Worm (Caenorhabditis elegans) whole organism, L4 larva: Measurements from ENCODE around the gene lys-8.
"Not testable (repeated sequence)": the region's sequence is repeated elsewhere in the genome, so short reads cannot be mapped to it uniquely, and the experiment has no call there.

Experiments used
- D1046.2 ChIP-seq: fragments of 200-800 bp; sonication (Bioruptor generic); IDR thresholded peaks from 2 replicates; pipeline ENCODE4 v1.3.6; 2022; ENCODE audit warnings: missing genetic modification characterization, missing compliant biosample characterization
- F49E8.2 ChIP-seq: sonication (generic microtip); optimal IDR thresholded peaks from 2 replicates; lab custom pipeline; 2016; ENCODE audit warnings: missing compliant biosample characterization, mild to moderate bottlenecking, missing genetic modification characterization, borderline replicate concordance
- T20F7.1 ChIP-seq: fragments of 200-800 bp; sonication (Bioruptor generic); optimal IDR thresholded peaks from 2 replicates; lab custom pipeline; 2018; ENCODE audit warnings: mild to moderate bottlenecking, missing genetic modification characterization, missing compliant biosample characterization
- Y48G9A.11 ChIP-seq: fragments of 200-800 bp; sonication (Bioruptor generic); IDR thresholded peaks from 2 replicates; pipeline ENCODE4 v1.3.6; 2022; ENCODE audit warnings: missing genetic modification reagents, missing genetic modification characterization, missing compliant biosample characterization
- Y75B8A.6 ChIP-seq: fragments of 200-800 bp; sonication (Bioruptor generic); IDR thresholded peaks from 2 replicates; pipeline ENCODE4 v1.3.6; 2022; ENCODE audit warnings: missing genetic modification reagents, missing genetic modification characterization, missing compliant biosample characterization
- ZK337.2 ChIP-seq: fragments of 200-800 bp; sonication (Bioruptor generic); IDR thresholded peaks from 2 replicates; pipeline ENCODE4 v1.3.6; 2022; ENCODE audit warnings: missing genetic modification reagents, missing genetic modification characterization, missing compliant biosample characterization
- aha-1 ChIP-seq: fragments of 150-350 bp; peaks from one replicate; lab custom pipeline; 2014; ENCODE audit warnings: missing biosample characterization, missing genetic modification characterization
- ama-1 ChIP-seq: fragments of 150-350 bp; optimal IDR thresholded peaks from 2 replicates; lab custom pipeline; 2014; ENCODE audit warnings: inconsistent platforms, mixed read lengths
- attf-4 ChIP-seq: sonication (generic microtip); optimal IDR thresholded peaks from 3 replicates; lab custom pipeline; 2017; ENCODE audit warnings: missing biosample characterization, missing genetic modification characterization
- ceh-20 ChIP-seq: fragments of 200-800 bp; sonication (Bioruptor generic); IDR thresholded peaks from 2 replicates; pipeline ENCODE4 v1.3.6; 2022; ENCODE audit warnings: missing genetic modification reagents, missing genetic modification characterization, missing compliant biosample characterization
- ceh-62 ChIP-seq: sonication (generic microtip); optimal IDR thresholded peaks from 2 replicates; lab custom pipeline; 2017; ENCODE audit warnings: missing biosample characterization, missing genetic modification characterization
- ceh-82 ChIP-seq: sonication (generic microtip); optimal IDR thresholded peaks from 2 replicates; lab custom pipeline; 2017; ENCODE audit warnings: missing biosample characterization, missing genetic modification characterization
- daf-16 ChIP-seq, 3 experiments: sonication (generic microtip); optimal IDR thresholded peaks; 2 replicates each; lab custom pipeline; 2016 to 2017; ENCODE audit warnings: missing genetic modification characterization in 3 of 3, missing genetic modification reagents in 3 of 3, mild to moderate bottlenecking in 2 of 3, missing compliant biosample characterization in 2 of 3, missing biosample characterization in 1 of 3, moderate library complexity in 1 of 3
- daf-8 ChIP-seq: fragments of 200-800 bp; sonication (Bioruptor generic); IDR thresholded peaks from 2 replicates; pipeline ENCODE4 v1.3.6; 2022; ENCODE audit warnings: missing genetic modification characterization, missing compliant biosample characterization
- duxl-1 ChIP-seq: sonication (generic microtip); optimal IDR thresholded peaks from 2 replicates; lab custom pipeline; 2016; ENCODE audit warnings: mild to moderate bottlenecking, missing genetic modification characterization, moderate library complexity, missing compliant biosample characterization; ENCODE audit not compliant: poor library complexity
- gei-8 ChIP-seq: fragments of 200-800 bp; sonication (Bioruptor generic); optimal IDR thresholded peaks from 2 replicates; lab custom pipeline; 2018; ENCODE audit warnings: mild to moderate bottlenecking, missing genetic modification characterization, missing compliant biosample characterization
- hmg-1.1 ChIP-seq: fragments of 200-800 bp; sonication (Bioruptor generic); IDR thresholded peaks from 2 replicates; pipeline ENCODE4 v1.3.6; 2022; ENCODE audit warnings: missing genetic modification reagents, missing genetic modification characterization, missing compliant biosample characterization
- lin-1 ChIP-seq: fragments of 200-800 bp; sonication (Bioruptor generic); IDR thresholded peaks from 2 replicates; pipeline ENCODE4 v1.3.6; 2022; ENCODE audit warnings: missing genetic modification reagents, missing genetic modification characterization, missing compliant biosample characterization
- lin-13 ChIP-seq: fragments of 150-350 bp; optimal IDR thresholded peaks from 2 replicates; lab custom pipeline; 2014; ENCODE audit warnings: missing biosample characterization, missing genetic modification reagents, missing genetic modification characterization
- lir-3 ChIP-seq: sonication (generic microtip); optimal IDR thresholded peaks from 2 replicates; lab custom pipeline; 2016; ENCODE audit warnings: mild to moderate bottlenecking, missing genetic modification characterization, missing compliant biosample characterization
- lsy-2 ChIP-seq, 2 experiments: fragments of 150-350 bp in 1 of 2; sonication (generic microtip) in 1 of 2; optimal IDR thresholded peaks; 2 replicates each; lab custom pipeline; 2014 to 2017; ENCODE audit warnings: missing biosample characterization in 2 of 2, missing genetic modification characterization in 2 of 2
- mdt-29 ChIP-seq: fragments of 200-800 bp; sonication (Bioruptor generic); IDR thresholded peaks from 2 replicates; pipeline ENCODE4 v1.3.6; 2022; ENCODE audit warnings: missing genetic modification reagents, missing genetic modification characterization, missing compliant biosample characterization
- mes-2 ChIP-seq: sonication (generic microtip); optimal IDR thresholded peaks from 2 replicates; lab custom pipeline; 2016; ENCODE audit warnings: missing genotype, mild to moderate bottlenecking, missing genetic modification characterization, missing compliant biosample characterization; ENCODE audit not compliant: poor library complexity, severe bottlenecking
- nhr-10 ChIP-seq: fragments of 150-350 bp; optimal IDR thresholded peaks from 2 replicates; lab custom pipeline; 2014; ENCODE audit warnings: missing biosample characterization, missing genetic modification characterization
- nhr-102 ChIP-seq: sonication (generic microtip); optimal IDR thresholded peaks from 2 replicates; lab custom pipeline; 2016; ENCODE audit warnings: mild to moderate bottlenecking, missing genetic modification characterization, moderate library complexity, missing compliant biosample characterization
- nhr-25 ChIP-seq: sonication (generic microtip); optimal IDR thresholded peaks from 2 replicates; lab custom pipeline; 2017; ENCODE audit warnings: missing genetic modification characterization, mild to moderate bottlenecking, missing compliant biosample characterization, antibody characterized with exemption, moderate library complexity, borderline replicate concordance; ENCODE audit not compliant: insufficient read depth
- nhr-48 ChIP-seq: sonication (generic microtip); optimal IDR thresholded peaks from 2 replicates; lab custom pipeline; 2016; ENCODE audit warnings: mild to moderate bottlenecking, missing genetic modification characterization, missing compliant biosample characterization
- nhr-77 ChIP-seq: fragments of 150-350 bp; optimal IDR thresholded peaks from 2 replicates; lab custom pipeline; 2014; ENCODE audit warnings: missing biosample characterization, missing genetic modification characterization
- rbr-2 ChIP-seq: sonication (generic microtip); optimal IDR thresholded peaks from 2 replicates; lab custom pipeline; 2016; ENCODE audit warnings: missing genotype, missing genetic modification characterization, missing compliant biosample characterization
- saeg-2 ChIP-seq: fragments of 200-800 bp; sonication (Bioruptor generic); IDR thresholded peaks from 2 replicates; pipeline ENCODE4 v1.3.6; 2022; ENCODE audit warnings: missing genetic modification reagents, missing genetic modification characterization, missing compliant biosample characterization
- sdz-12 ChIP-seq: fragments of 200-800 bp; sonication (Bioruptor generic); optimal IDR thresholded peaks from 2 replicates; lab custom pipeline; 2018; ENCODE audit warnings: mild to moderate bottlenecking, missing genetic modification characterization, missing compliant biosample characterization
- set-16 ChIP-seq: fragments of 200-800 bp; sonication (Bioruptor generic); IDR thresholded peaks from 2 replicates; pipeline ENCODE4 v1.3.6; 2022; ENCODE audit warnings: missing genetic modification reagents, missing genetic modification characterization, missing compliant biosample characterization
- snpc-4 ChIP-seq: fragments of 150-350 bp; optimal IDR thresholded peaks from 2 replicates; lab custom pipeline; 2014; ENCODE audit warnings: missing biosample characterization, missing genetic modification characterization
- spr-1 ChIP-seq: sonication (generic microtip); optimal IDR thresholded peaks from 2 replicates; lab custom pipeline; 2016; ENCODE audit warnings: mild to moderate bottlenecking, missing genetic modification characterization, missing compliant biosample characterization
- spr-3 ChIP-seq: fragments of 200-800 bp; sonication (Bioruptor generic); optimal IDR thresholded peaks from 2 replicates; lab custom pipeline; 2018; ENCODE audit warnings: mild to moderate bottlenecking, missing genetic modification characterization, missing compliant biosample characterization
- tag-97 ChIP-seq: fragments of 200-800 bp; sonication (Bioruptor generic); IDR thresholded peaks from 2 replicates; pipeline ENCODE4 v1.3.6; 2022; ENCODE audit warnings: missing genetic modification characterization, missing compliant biosample characterization
- unc-130 ChIP-seq: sonication (generic microtip); optimal IDR thresholded peaks from 2 replicates; lab custom pipeline; 2016; ENCODE audit warnings: missing genetic modification reagents, missing genetic modification characterization, missing compliant biosample characterization
- unc-62 ChIP-seq, 3 experiments: fragments of 150-350 bp in 1 of 3; sonication (generic microtip); optimal IDR thresholded peaks in 2 of 3; peaks in 1 of 3; 1 replicate in 1 of 3; 2 replicates in 2 of 3; lab custom pipeline; 2014 to 2017; ENCODE audit warnings: missing biosample characterization in 3 of 3, missing genetic modification characterization in 3 of 3, missing genetic modification reagents in 3 of 3, missing genotype in 1 of 3
- vab-7 ChIP-seq: fragments of 200-800 bp; sonication (Bioruptor generic); IDR thresholded peaks from 2 replicates; pipeline ENCODE4 v1.3.6; 2022; ENCODE audit warnings: missing genetic modification reagents, missing genetic modification characterization, missing compliant biosample characterization
- zfp-2 ChIP-seq: sonication (generic microtip); optimal IDR thresholded peaks from 2 replicates; lab custom pipeline; 2016; ENCODE audit warnings: mild to moderate bottlenecking, missing genetic modification characterization, missing compliant biosample characterization
- ztf-7 ChIP-seq: fragments of 150-350 bp; optimal IDR thresholded peaks from 2 replicates; lab custom pipeline; 2014; ENCODE audit warnings: missing biosample characterization, missing genetic modification characterization

Gene lys-8

ce11 chrII:5628326-5628818 lies 42.4 kb downstream of the lys-8 start, which contains the start of gene F59E12.15:
Gene F59E12.15 (minus strand): TSS chrII:5628376.
- TF ChIP-seq unc-62 (GFP tag; optimal IDR thresholded peaks at IDR 0.05 in 1 of 2; lab: Kevin White, UChicago) (peak in 1 of 2 experiments; percentile 78), unc-62 (tag; optimal IDR thresholded peaks at IDR 0.05; lab: Kevin White, UChicago) (no peak), unc-130 (GFP tag; lab: Kevin White, UChicago) (no peak), ceh-20 (GFP tag; lab: Robert Waterston, UW) (no peak), mdt-29 (no peak), ztf-7 (peak; percentile 71), sdz-12 (GFP tag; lab: Kevin White, UChicago) (no peak), nhr-48 (tag; lab: Kevin White, UChicago) (no peak), lsy-2 (tag; optimal IDR thresholded peaks at IDR 0.05; lab: Kevin White, UChicago) (no peak), nhr-10 (tag; lab: Kevin White, UChicago) (no peak), vab-7 (GFP tag; lab: Robert Waterston, UW) (no peak), set-16 (no peak), ceh-82 (no peak), ZK337.2 (no peak), nhr-102 (tag; lab: Kevin White, UChicago) (no peak)

DNA sequence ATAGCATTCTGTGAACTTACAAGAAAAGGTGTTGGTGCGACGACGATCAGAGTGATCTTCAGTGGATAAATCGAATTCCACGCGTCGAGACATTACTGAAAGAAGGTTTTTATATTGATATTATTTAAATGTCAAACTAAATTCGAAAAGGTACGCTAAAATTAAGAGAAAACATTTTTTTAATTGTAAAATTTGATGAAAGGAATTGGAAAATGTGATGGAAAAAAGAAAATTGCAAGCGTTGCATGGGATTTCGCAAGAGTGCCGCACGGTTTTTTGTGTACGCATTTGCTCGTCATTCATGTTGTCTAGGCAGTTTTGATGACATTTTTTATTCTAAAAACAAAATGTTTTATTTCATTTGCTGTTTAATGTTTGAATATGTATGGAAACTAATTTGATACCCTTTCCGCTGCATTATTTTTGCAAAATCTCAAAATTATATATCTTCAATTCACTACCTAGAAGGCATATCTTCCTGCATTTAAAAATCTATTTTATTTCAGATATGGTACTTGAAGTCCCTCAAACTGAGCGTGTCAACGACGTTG lies 44.9 kb downstream of the lys-8 start, which contains the start of the genes F59E12.6 and npl-4.1:
F59E12.6 (minus strand) TSS at position 101 of the 551 bp plus-strand sequence.
npl-4.1 (plus strand) TSS at position 501 of the 551 bp plus-strand sequence.
- TF ChIP-seq ama-1 (lab: Kevin White, UChicago); nhr-10 (tag; lab: Kevin White, UChicago); duxl-1 (tag; lab: Kevin White, UChicago): not testable (repeated sequence)

DNA sequence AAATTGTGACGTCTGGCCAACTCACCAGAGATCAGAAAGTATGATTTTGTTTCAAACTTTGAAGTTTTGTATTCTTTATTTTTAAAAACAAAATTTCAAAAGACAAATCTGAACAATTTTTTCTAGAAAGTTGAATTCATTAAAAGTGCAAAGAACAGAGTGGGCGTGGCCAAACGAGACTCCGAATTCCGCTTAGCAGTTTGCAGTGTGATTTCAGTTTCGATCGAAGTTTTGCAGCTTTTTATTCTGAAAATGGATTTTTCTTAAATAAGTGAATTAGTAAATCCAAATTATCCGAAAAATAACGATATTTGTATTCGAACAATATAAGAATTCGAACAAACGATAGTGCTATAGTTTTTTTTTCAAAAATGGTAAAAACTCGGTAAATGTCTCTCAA lies 47.5 kb downstream of the lys-8 start:
- TF ChIP-seq daf-8 (GFP tag; lab: Robert Waterston, UW) (no peak), zfp-2 (tag; lab: Kevin White, UChicago) (no peak), ceh-20 (GFP tag; lab: Robert Waterston, UW) (no peak), lin-13 (GFP tag; lab: Kevin White, UChicago) (no peak), saeg-2 (GFP tag; lab: Robert Waterston, UW) (no peak), rbr-2 (no peak), set-16 (no peak), D1046.2 (GFP tag; lab: Robert Waterston, UW) (no peak), nhr-25 (tag; lab: Kevin White, UChicago) (no peak), Y48G9A.11 (GFP tag; lab: Robert Waterston, UW) (peak; percentile 84), daf-16 (GFP tag; optimal IDR thresholded peaks at IDR 0.05; lab: Kevin White, UChicago) (no peak), daf-16 (tag; optimal IDR thresholded peaks at IDR 0.05; lab: Kevin White, UChicago) (no peak), snpc-4 (tag; lab: Kevin White, UChicago) (no peak), spr-1 (tag; lab: Kevin White, UChicago) (peak; percentile 95), F49E8.2 (no peak), attf-4 (tag; lab: Kevin White, UChicago) (no peak), lsy-2 (tag; optimal IDR thresholded peaks at IDR 0.05; lab: Kevin White, UChicago) (no peak), tag-97 (no peak), mes-2 (tag; lab: Kevin White, UChicago) (no peak), spr-3 (GFP tag; lab: Kevin White, UChicago) (peak; percentile 96), hmg-1.1 (GFP tag; lab: Robert Waterston, UW) (peak; percentile 43; the same call in 1 of the 2 replicates), aha-1 (tag; lab: Kevin White, UChicago) (peak; percentile 87), ceh-62 (tag; lab: Kevin White, UChicago) (no peak), lin-1 (GFP tag; lab: Robert Waterston, UW) (no peak), gei-8 (GFP tag; lab: Kevin White, UChicago) (no peak), sdz-12 (GFP tag; lab: Kevin White, UChicago) (no peak), Y75B8A.6 (GFP tag; lab: Robert Waterston, UW) (no peak), lir-3 (tag; lab: Kevin White, UChicago) (no peak), T20F7.1 (GFP tag; lab: Kevin White, UChicago) (peak; percentile 92), nhr-102 (tag; lab: Kevin White, UChicago) (no peak), nhr-77 (tag; lab: Kevin White, UChicago) (peak; percentile 21)
- TF ChIP-seq, all 104 proteins: peak for 7
